Worm (Caenorhabditis elegans): Measurements from ENCODE around the gene ZK262.2.

- no peak for TF ChIP-seq mep-1 (tag; optimal IDR thresholded peaks at IDR 0.05)
- TF ChIP-seq nhr-25 (tag; optimal IDR thresholded peaks at IDR 0.05; ENCODE audit: borderline replicate concordance, insufficient read depth), result no peak
- TF ChIP-seq R02D3.7 (tag; optimal IDR thresholded peaks at IDR 0.05), result no peak
- TF ChIP-seq nhr-48 (tag; optimal IDR thresholded peaks at IDR 0.05), result no peak
- TF ChIP-seq ceh-44 (GFP tag; IDR thresholded peaks at IDR 0.05), result no peak
- no peak for TF ChIP-seq fos-1 (tag; optimal IDR thresholded peaks at IDR 0.05)
- TF ChIP-seq pha-4 (GFP tag; IDR thresholded peaks at IDR 0.05), result no peak
- no peak for TF ChIP-seq pha-4 (tag; optimal IDR thresholded peaks at IDR 0.05)
- TF ChIP-seq dve-1 (tag; optimal IDR thresholded peaks at IDR 0.05; ENCODE audit: insufficient read depth), result no peak
- no peak for TF ChIP-seq F37D6.2 (tag; optimal IDR thresholded peaks at IDR 0.05)
These were observed 25.3 kb upstream of the ZK262.2 start, which contains the start of gene ZK262.8 for ce11 chrV:18438081-18438480.
